Worm (Caenorhabditis elegans) whole organism, L4 larva: ENCODE data around the gene F14H3.6.

Experiments used
- dmd-9 ChIP-seq: fragments of 200-800 bp; sonication (Bioruptor generic); IDR thresholded peaks from 2 replicates; pipeline ENCODE4 v1.3.6; 2022; ENCODE audit warnings: missing genetic modification reagents, missing genetic modification characterization, missing compliant biosample characterization
- nhr-11 ChIP-seq: fragments of 150-350 bp; optimal IDR thresholded peaks from 2 replicates; lab custom pipeline; 2014; ENCODE audit warnings: missing biosample characterization, missing genetic modification characterization
- nhr-6 ChIP-seq: fragments of 150-350 bp; optimal IDR thresholded peaks from 2 replicates; lab custom pipeline; 2014; ENCODE audit warnings: missing biosample characterization, missing genetic modification characterization
- ztf-11 ChIP-seq: fragments of 150-350 bp; optimal IDR thresholded peaks from 2 replicates; lab custom pipeline; 2014; ENCODE audit warnings: missing biosample characterization, missing genetic modification characterization

- TF ChIP-seq nhr-6 (tag; lab: Kevin White, UChicago) (no peak), nhr-11 (no peak), ztf-11 (no peak), dmd-9 (GFP tag; lab: Robert Waterston, UW) (no peak)
These were observed 36.2 kb upstream of the F14H3.6 start for ce11 chrV:16094862-16095261.
